Worm (Caenorhabditis elegans): Measurements from ENCODE around the gene atfs-1.

- TF ChIP-seq aly-1 (tag; optimal IDR thresholded peaks at IDR 0.05) (no peak), tra-4 (tag; optimal IDR thresholded peaks at IDR 0.05) (no peak), ama-1 (optimal IDR thresholded peaks at IDR 0.05) (no peak), flt-1 (GFP tag; IDR thresholded peaks at IDR 0.05) (no peak), scrt-1 (GFP tag; IDR thresholded peaks at IDR 0.05) (no peak), sea-1 (GFP tag; conservative IDR thresholded peaks at IDR 0.05) (no peak), B0310.2 (tag; optimal IDR thresholded peaks at IDR 0.05) (no peak), hmg-4 (GFP tag; optimal IDR thresholded peaks at IDR 0.05) (no peak), ceh-13 (GFP tag; optimal IDR thresholded peaks at IDR 0.05) (no peak), tbx-37 (GFP tag; conservative IDR thresholded peaks at IDR 0.05) (no peak), ceh-36 (tag; optimal IDR thresholded peaks at IDR 0.05) (no peak), hmbx-1 (tag; optimal IDR thresholded peaks at IDR 0.05) (no peak), pes-1 (GFP tag; IDR thresholded peaks at IDR 0.05) (no peak), F13C5.2 (tag; optimal IDR thresholded peaks at IDR 0.05) (no peak)
Measured at ce11 chrV:14167629-14168028, 25.8 kb upstream of the atfs-1 start, which contains the start of gene ocam-1.

Measured in whole organism, early embryonic.